Worm (Caenorhabditis elegans): ENCODE measurements around the gene drd-1.

DNA sequence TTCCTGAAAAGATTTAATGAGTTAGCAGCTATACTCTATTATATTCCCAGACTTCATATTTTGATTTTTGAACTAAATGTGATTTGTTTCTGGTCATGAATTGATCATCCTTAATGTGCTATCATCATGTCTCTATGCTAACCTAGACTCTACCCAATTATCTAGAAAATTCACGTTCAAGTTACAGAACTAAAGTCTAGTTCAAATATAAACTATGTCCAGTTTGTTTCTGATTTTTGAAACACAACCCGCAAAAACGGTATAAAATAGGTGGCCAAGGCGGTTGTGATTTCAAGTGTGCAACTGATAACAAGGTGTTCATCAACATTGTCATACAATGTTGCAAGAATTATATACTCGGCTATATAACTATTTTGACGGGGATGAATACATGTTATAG lies 2.9 kb downstream of the drd-1 start, which contains the start of gene F49E12.10:
- TF ChIP-seq zag-1 (tag; optimal IDR thresholded peaks at IDR 0.05) (no peak), skn-1 (tag; optimal IDR thresholded peaks at IDR 0.05) (no peak), ceh-9 (tag; optimal IDR thresholded peaks at IDR 0.05) (no peak), nhr-11 (tag; optimal IDR thresholded peaks at IDR 0.05) (no peak)
